Worm (Caenorhabditis elegans) whole organism, late embryonic: ENCODE measurements around the gene clec-78.
A peak's percentile ranks its signal among the peaks of the same experiment; 100 is the strongest.

ENCODE experiments used
- C08G9.2 ChIP-seq: sonication (generic microtip); optimal IDR thresholded peaks from 2 replicates; lab custom pipeline; 2016; ENCODE audit warnings: mild to moderate bottlenecking, missing genetic modification characterization, moderate library complexity, missing compliant biosample characterization
- C38D4.7 ChIP-seq: fragments of 200-800 bp; sonication (Bioruptor generic); optimal IDR thresholded peaks from 2 replicates; lab custom pipeline; 2018; ENCODE audit warnings: mild to moderate bottlenecking, missing genetic modification characterization, moderate library complexity, missing compliant biosample characterization
- F13H6.1 ChIP-seq: sonication (generic microtip); optimal IDR thresholded peaks from 2 replicates; lab custom pipeline; 2016; ENCODE audit warnings: missing genetic modification characterization, missing compliant biosample characterization
- K09A11.1 ChIP-seq: sonication (generic microtip); optimal IDR thresholded peaks from 2 replicates; lab custom pipeline; 2017; ENCODE audit warnings: antibody characterized with exemption, mild to moderate bottlenecking, missing genetic modification characterization, missing compliant biosample characterization; ENCODE audit not compliant: insufficient read depth
- T23F11.4 ChIP-seq: fragments of 200-800 bp; sonication (Bioruptor generic); optimal IDR thresholded peaks from 2 replicates; lab custom pipeline; 2018; ENCODE audit warnings: mild to moderate bottlenecking, missing genetic modification characterization, missing compliant biosample characterization
- Y22D7AL.16 ChIP-seq: sonication (generic microtip); optimal IDR thresholded peaks from 2 replicates; lab custom pipeline; 2016; ENCODE audit warnings: missing genetic modification characterization, missing compliant biosample characterization
- ahr-1 ChIP-seq: sonication (generic microtip); optimal IDR thresholded peaks from 2 replicates; lab custom pipeline; 2016; ENCODE audit warnings: missing genetic modification characterization, missing compliant biosample characterization
- ceh-14 ChIP-seq: sonication (generic microtip); optimal IDR thresholded peaks from 2 replicates; lab custom pipeline; 2016; ENCODE audit warnings: missing genotype, missing genetic modification characterization, missing compliant biosample characterization
- ceh-18 ChIP-seq: sonication (generic microtip); optimal IDR thresholded peaks from 2 replicates; lab custom pipeline; 2016; ENCODE audit warnings: missing genetic modification characterization, missing compliant biosample characterization
- ceh-30 ChIP-seq: fragments of 150-350 bp; optimal IDR thresholded peaks from 2 replicates; lab custom pipeline; 2014; ENCODE audit warnings: missing biosample characterization, missing genetic modification characterization
- ceh-34 ChIP-seq: sonication (generic microtip); optimal IDR thresholded peaks from 2 replicates; lab custom pipeline; 2016; ENCODE audit warnings: mild to moderate bottlenecking, missing genetic modification characterization, missing compliant biosample characterization
- ceh-48 ChIP-seq: sonication (generic microtip); optimal IDR thresholded peaks from 2 replicates; lab custom pipeline; 2016; ENCODE audit warnings: missing genetic modification characterization, inconsistent platforms, missing compliant biosample characterization
- ceh-9 ChIP-seq: sonication (generic microtip); optimal IDR thresholded peaks from 2 replicates; lab custom pipeline; 2016; ENCODE audit warnings: mild to moderate bottlenecking, missing genetic modification characterization, inconsistent platforms, missing compliant biosample characterization
- dmd-4 ChIP-seq: sonication (generic microtip); optimal IDR thresholded peaks from 2 replicates; lab custom pipeline; 2016; ENCODE audit warnings: borderline replicate concordance, missing genetic modification characterization, missing compliant biosample characterization
- dve-1 ChIP-seq: sonication (generic microtip); optimal IDR thresholded peaks from 2 replicates; lab custom pipeline; 2017; ENCODE audit warnings: antibody characterized with exemption, mild to moderate bottlenecking, missing genetic modification characterization, missing compliant biosample characterization
- elt-2 ChIP-seq: sonication (generic microtip); optimal IDR thresholded peaks from 2 replicates; lab custom pipeline; 2016; ENCODE audit warnings: missing genetic modification reagents, missing genetic modification characterization, missing compliant biosample characterization
- elt-4 ChIP-seq: sonication (generic microtip); optimal IDR thresholded peaks from 2 replicates; lab custom pipeline; 2016; ENCODE audit warnings: missing genetic modification characterization, missing compliant biosample characterization
- eyg-1 ChIP-seq: sonication (generic microtip); optimal IDR thresholded peaks from 2 replicates; lab custom pipeline; 2016; ENCODE audit warnings: missing genotype, missing genetic modification characterization, missing compliant biosample characterization
- fkh-6 ChIP-seq: sonication (generic microtip); optimal IDR thresholded peaks from 2 replicates; lab custom pipeline; 2016; ENCODE audit warnings: missing genetic modification characterization, missing compliant biosample characterization
- hlh-15 ChIP-seq: sonication (generic microtip); optimal IDR thresholded peaks from 2 replicates; lab custom pipeline; 2016; ENCODE audit warnings: missing genetic modification characterization, missing compliant biosample characterization
- hlh-30 ChIP-seq: sonication (generic microtip); optimal IDR thresholded peaks from 2 replicates; lab custom pipeline; 2017; ENCODE audit warnings: antibody characterized with exemption, missing genetic modification characterization, missing compliant biosample characterization; ENCODE audit not compliant: insufficient read depth
- mec-3 ChIP-seq: sonication (generic microtip); optimal IDR thresholded peaks from 2 replicates; lab custom pipeline; 2016; ENCODE audit warnings: borderline replicate concordance, missing genetic modification characterization, missing compliant biosample characterization
- nfya-1 ChIP-seq: sonication (generic microtip); optimal IDR thresholded peaks from 2 replicates; lab custom pipeline; 2017; ENCODE audit warnings: missing genetic modification characterization, mild to moderate bottlenecking, missing compliant biosample characterization, antibody characterized with exemption, moderate library complexity
- nhr-232 ChIP-seq: sonication (generic microtip); optimal IDR thresholded peaks from 2 replicates; lab custom pipeline; 2016; ENCODE audit warnings: missing genetic modification characterization, missing compliant biosample characterization
- pax-1 ChIP-seq: fragments of 150-350 bp; optimal IDR thresholded peaks from 2 replicates; lab custom pipeline; 2014; ENCODE audit warnings: missing biosample characterization, missing genetic modification characterization
- pha-2 ChIP-seq: sonication (generic microtip); optimal IDR thresholded peaks from 2 replicates; lab custom pipeline; 2017; ENCODE audit warnings: mild to moderate bottlenecking, missing genetic modification characterization, missing compliant biosample characterization
- pqm-1 ChIP-seq: sonication (generic microtip); optimal IDR thresholded peaks from 2 replicates; lab custom pipeline; 2016; ENCODE audit warnings: missing genetic modification characterization, missing compliant biosample characterization
- pros-1 ChIP-seq: fragments of 150-350 bp; optimal IDR thresholded peaks from 2 replicates; lab custom pipeline; 2014; ENCODE audit warnings: missing biosample characterization, missing genetic modification reagents, missing genetic modification characterization
- ref-2 ChIP-seq: sonication (generic microtip); optimal IDR thresholded peaks from 2 replicates; lab custom pipeline; 2016; ENCODE audit warnings: missing genetic modification characterization, missing compliant biosample characterization
- sdc-2 ChIP-seq: sonication (generic microtip); optimal IDR thresholded peaks from 2 replicates; lab custom pipeline; 2016; ENCODE audit warnings: missing genotype, missing genetic modification characterization, missing compliant biosample characterization
- syd-9 ChIP-seq: sonication (generic microtip); optimal IDR thresholded peaks from 2 replicates; lab custom pipeline; 2016; ENCODE audit warnings: mild to moderate bottlenecking, missing genetic modification characterization, moderate library complexity, missing compliant biosample characterization
- tbx-2 ChIP-seq: sonication (generic microtip); optimal IDR thresholded peaks from 2 replicates; lab custom pipeline; 2016; ENCODE audit warnings: missing genetic modification characterization, missing compliant biosample characterization
- unc-55 ChIP-seq: sonication (generic microtip); optimal IDR thresholded peaks from 2 replicates; lab custom pipeline; 2017; ENCODE audit warnings: missing biosample characterization, missing genetic modification reagents, missing genetic modification characterization

The clec-78 gene

ce11 chrIV:4027106-4027888, 38.4 kb downstream of the clec-78 start:
- TF ChIP-seq unc-55 (GFP tag; lab: Kevin White, UChicago) (peak; percentile 2), K09A11.1 (tag; lab: Kevin White, UChicago) (no peak)
- TF ChIP-seq, all 69 proteins: peak for 1

DNA sequence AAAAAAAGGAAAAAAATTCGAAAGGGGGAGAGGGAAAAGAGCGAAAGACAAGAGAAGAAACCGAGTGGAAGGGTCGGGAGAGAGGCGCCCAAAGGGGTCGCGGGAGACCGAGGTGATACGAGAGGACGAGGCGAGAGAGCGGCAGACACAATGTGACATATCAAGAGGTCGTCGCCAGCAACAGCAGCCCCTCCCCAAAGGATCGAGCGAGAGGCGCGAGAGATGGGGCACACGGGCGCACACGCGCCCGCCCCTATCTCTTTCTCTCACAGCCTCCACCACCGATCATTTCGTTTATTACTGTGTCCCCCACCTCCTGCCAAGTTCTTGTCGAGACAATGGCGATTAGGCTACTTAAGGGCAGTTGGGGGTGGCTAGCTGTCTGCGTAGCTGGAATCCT, 39.3 kb downstream of the clec-78 start:
- no peak for TF ChIP-seq pax-1
- no peak for TF ChIP-seq C38D4.7 (GFP tag; lab: Kevin White, UChicago)
- TF ChIP-seq pqm-1 (tag; lab: Kevin White, UChicago) = no peak
- TF ChIP-seq dve-1 (tag; lab: Kevin White, UChicago) = no peak
- TF ChIP-seq elt-4 (tag; lab: Kevin White, UChicago) = peak; percentile 56
- peak; percentile 18 for TF ChIP-seq ref-2 (tag; lab: Kevin White, UChicago)
- TF ChIP-seq ceh-18 (tag; lab: Kevin White, UChicago) = peak; percentile 91
- peak; percentile 25 for TF ChIP-seq C08G9.2 (tag; lab: Kevin White, UChicago)
- TF ChIP-seq unc-55 (GFP tag; lab: Kevin White, UChicago) = peak; percentile 69
- TF ChIP-seq mec-3 (tag; lab: Kevin White, UChicago) = no peak
- peak; percentile 43 for TF ChIP-seq ceh-34 (tag; lab: Kevin White, UChicago)
- TF ChIP-seq pros-1 (tag; lab: Kevin White, UChicago) = peak; percentile 2
- no peak for TF ChIP-seq T23F11.4 (GFP tag; lab: Kevin White, UChicago)
- no peak for TF ChIP-seq eyg-1
- peak; percentile 66 for TF ChIP-seq tbx-2
- peak; percentile 50 for TF ChIP-seq syd-9 (tag; lab: Kevin White, UChicago)
- peak; percentile 31 for TF ChIP-seq F13H6.1
- peak; percentile 33 for TF ChIP-seq dmd-4 (tag; lab: Kevin White, UChicago)
- peak; percentile 8 for TF ChIP-seq nfya-1
- no peak for TF ChIP-seq ceh-48 (tag; lab: Kevin White, UChicago)
- TF ChIP-seq sdc-2 (tag; lab: Kevin White, UChicago) = peak; percentile 37
- TF ChIP-seq, all 69 proteins: peak for 13

- TF ChIP-seq hlh-15 (tag; lab: Kevin White, UChicago) (no peak), ceh-18 (tag; lab: Kevin White, UChicago) (no peak), F13H6.1 (no peak), ceh-9 (tag; lab: Kevin White, UChicago) (no peak)
Measured at ce11 chrIV:4029288-4029687, 40.4 kb downstream of the clec-78 start.

DNA sequence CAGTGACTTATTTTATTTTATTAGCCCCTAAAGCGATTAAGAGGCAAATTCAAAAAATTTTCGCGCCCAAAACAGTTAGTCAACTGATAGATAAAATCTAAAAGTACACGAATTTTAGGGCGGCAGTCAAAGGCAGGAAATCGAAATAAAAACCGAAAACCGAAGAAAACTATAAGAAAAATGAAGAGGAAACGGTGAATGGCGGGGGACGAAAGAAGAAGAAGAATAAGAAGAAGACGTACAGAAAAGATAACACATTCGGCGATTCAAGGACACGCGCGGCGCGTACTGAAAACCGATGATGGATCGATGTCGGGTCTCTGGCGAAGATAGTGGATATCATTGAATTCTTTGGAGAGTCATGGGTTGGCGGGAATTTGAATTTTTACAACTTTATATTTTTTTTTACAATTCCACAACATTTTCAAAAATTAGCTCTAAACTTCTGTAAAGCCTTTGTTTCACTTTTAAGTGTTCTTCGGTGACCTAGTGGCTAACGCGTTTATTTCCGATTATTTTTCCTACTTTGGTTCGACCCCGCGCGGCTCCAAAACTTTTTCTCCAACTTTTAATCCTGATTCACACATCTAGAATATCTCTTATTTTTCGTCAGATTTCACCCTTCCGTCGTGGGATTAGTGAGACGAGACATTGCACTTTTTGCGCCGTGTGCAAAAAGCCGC, 42.2 kb downstream of the clec-78 start:
- no peak for TF ChIP-seq ahr-1 (tag; lab: Kevin White, UChicago)
- TF ChIP-seq elt-2 (tag; lab: Kevin White, UChicago) = no peak
- TF ChIP-seq ceh-14 = no peak
- TF ChIP-seq fkh-6 = no peak
- no peak for TF ChIP-seq nhr-232
- TF ChIP-seq hlh-30 (tag; lab: Kevin White, UChicago) = no peak
- TF ChIP-seq dmd-4 (tag; lab: Kevin White, UChicago) = no peak
- TF ChIP-seq ceh-30 (tag; lab: Kevin White, UChicago) = no peak
- no peak for TF ChIP-seq pha-2 (tag; lab: Kevin White, UChicago)
- no peak for TF ChIP-seq K09A11.1 (tag; lab: Kevin White, UChicago)
- no peak for TF ChIP-seq Y22D7AL.16 (tag; lab: Kevin White, UChicago)
